Worm (Caenorhabditis elegans) whole organism, L4 larva: ENCODE data around the gene gtf-2H5.
A peak's percentile ranks its signal among the peaks of the same experiment; 100 is the strongest.

Experiments
- F26F4.8 ChIP-seq: fragments of 200-800 bp; sonication (Bioruptor generic); conservative IDR thresholded peaks from 2 replicates; pipeline ENCODE4 v1.3.6; 2022; ENCODE audit warnings: missing genetic modification characterization, missing compliant biosample characterization
- F37D6.2 ChIP-seq: sonication (generic microtip); optimal IDR thresholded peaks from 2 replicates; lab custom pipeline; 2016; ENCODE audit warnings: mild to moderate bottlenecking, missing genetic modification characterization, missing compliant biosample characterization
- F49E8.2 ChIP-seq: sonication (generic microtip); optimal IDR thresholded peaks from 2 replicates; lab custom pipeline; 2016; ENCODE audit warnings: missing compliant biosample characterization, mild to moderate bottlenecking, missing genetic modification characterization, borderline replicate concordance
- T26A8.4 ChIP-seq: fragments of 200-800 bp; sonication (Bioruptor generic); IDR thresholded peaks from 2 replicates; pipeline ENCODE4 v1.3.6; 2022; ENCODE audit warnings: missing genetic modification characterization, missing compliant biosample characterization
- Y105C5A.15 ChIP-seq: fragments of 200-800 bp; sonication (Bioruptor generic); IDR thresholded peaks from 2 replicates; pipeline ENCODE4 v1.3.6; 2022; ENCODE audit warnings: missing genetic modification characterization, missing compliant biosample characterization
- Y75B8A.6 ChIP-seq: fragments of 200-800 bp; sonication (Bioruptor generic); IDR thresholded peaks from 2 replicates; pipeline ENCODE4 v1.3.6; 2022; ENCODE audit warnings: missing genetic modification reagents, missing genetic modification characterization, missing compliant biosample characterization
- aly-2 ChIP-seq: sonication (generic microtip); optimal IDR thresholded peaks from 2 replicates; lab custom pipeline; 2018; ENCODE audit warnings: missing biosample characterization, missing genetic modification characterization
- ama-1 ChIP-seq: fragments of 150-350 bp; optimal IDR thresholded peaks from 2 replicates; lab custom pipeline; 2014; ENCODE audit warnings: inconsistent platforms, mixed read lengths
- arid-1 ChIP-seq: fragments of 200-800 bp; sonication (Bioruptor generic); conservative IDR thresholded peaks from 2 replicates; pipeline ENCODE4 v1.3.6; 2022; ENCODE audit warnings: missing genetic modification reagents, missing genetic modification characterization, missing compliant biosample characterization
- ceh-20 ChIP-seq: fragments of 200-800 bp; sonication (Bioruptor generic); IDR thresholded peaks from 2 replicates; pipeline ENCODE4 v1.3.6; 2022; ENCODE audit warnings: missing genetic modification reagents, missing genetic modification characterization, missing compliant biosample characterization
- ceh-44 ChIP-seq: fragments of 200-800 bp; sonication (Bioruptor generic); IDR thresholded peaks from 2 replicates; pipeline ENCODE4 v1.3.6; 2022; ENCODE audit warnings: missing genetic modification reagents, missing genetic modification characterization, missing compliant biosample characterization
- ceh-62 ChIP-seq: sonication (generic microtip); optimal IDR thresholded peaks from 2 replicates; lab custom pipeline; 2017; ENCODE audit warnings: missing biosample characterization, missing genetic modification characterization
- ces-1 ChIP-seq: fragments of 150-350 bp; sonication (generic microtip); optimal IDR thresholded peaks from 4 replicates; lab custom pipeline; 2014; ENCODE audit warnings: missing biosample characterization, missing genetic modification reagents, missing genetic modification characterization
- cey-2 ChIP-seq: sonication (generic microtip); optimal IDR thresholded peaks from 3 replicates; lab custom pipeline; 2017; ENCODE audit warnings: missing genetic modification characterization, mild to moderate bottlenecking, missing compliant biosample characterization, antibody characterized with exemption, borderline replicate concordance; ENCODE audit not compliant: insufficient read depth
- daf-16 ChIP-seq, 3 experiments: sonication (generic microtip); optimal IDR thresholded peaks; 2 replicates each; lab custom pipeline; 2016 to 2017; ENCODE audit warnings: missing genetic modification characterization in 3 of 3, missing genetic modification reagents in 3 of 3, mild to moderate bottlenecking in 2 of 3, missing compliant biosample characterization in 2 of 3, missing biosample characterization in 1 of 3, moderate library complexity in 1 of 3
- daf-8 ChIP-seq: fragments of 200-800 bp; sonication (Bioruptor generic); IDR thresholded peaks from 2 replicates; pipeline ENCODE4 v1.3.6; 2022; ENCODE audit warnings: missing genetic modification characterization, missing compliant biosample characterization
- dmd-8 ChIP-seq: fragments of 200-800 bp; sonication (Bioruptor generic); IDR thresholded peaks from 2 replicates; pipeline ENCODE4 v1.3.6; 2022; ENCODE audit warnings: missing genetic modification characterization, missing compliant biosample characterization
- dmd-9 ChIP-seq: fragments of 200-800 bp; sonication (Bioruptor generic); IDR thresholded peaks from 2 replicates; pipeline ENCODE4 v1.3.6; 2022; ENCODE audit warnings: missing genetic modification reagents, missing genetic modification characterization, missing compliant biosample characterization
- dpl-1 ChIP-seq: fragments of 150-350 bp; optimal IDR thresholded peaks from 2 replicates; lab custom pipeline; 2014; ENCODE audit warnings: missing biosample characterization, missing genetic modification reagents, missing genetic modification characterization
- egl-27 ChIP-seq: sonication (generic microtip); optimal IDR thresholded peaks from 3 replicates; lab custom pipeline; 2017; ENCODE audit warnings: missing biosample characterization, missing genetic modification reagents, missing genetic modification characterization
- fkh-10 ChIP-seq: fragments of 150-350 bp; optimal IDR thresholded peaks from 2 replicates; lab custom pipeline; 2014; ENCODE audit warnings: missing biosample characterization, missing genetic modification reagents, missing genetic modification characterization
- jun-1 ChIP-seq: fragments of 150-350 bp; optimal IDR thresholded peaks from 2 replicates; lab custom pipeline; 2014; ENCODE audit warnings: missing biosample characterization, missing genetic modification reagents, missing genetic modification characterization
- lim-7 ChIP-seq: fragments of 200-800 bp; sonication (Bioruptor generic); IDR thresholded peaks from 2 replicates; pipeline ENCODE4 v1.3.6; 2022; ENCODE audit warnings: missing genetic modification characterization, missing compliant biosample characterization
- lin-1 ChIP-seq: fragments of 200-800 bp; sonication (Bioruptor generic); IDR thresholded peaks from 2 replicates; pipeline ENCODE4 v1.3.6; 2022; ENCODE audit warnings: missing genetic modification reagents, missing genetic modification characterization, missing compliant biosample characterization
- lin-13 ChIP-seq: fragments of 150-350 bp; optimal IDR thresholded peaks from 2 replicates; lab custom pipeline; 2014; ENCODE audit warnings: missing biosample characterization, missing genetic modification reagents, missing genetic modification characterization
- lin-38 ChIP-seq: fragments of 200-800 bp; sonication (Bioruptor generic); IDR thresholded peaks from 2 replicates; pipeline ENCODE4 v1.3.6; 2022; ENCODE audit warnings: missing genetic modification reagents, missing genetic modification characterization, missing compliant biosample characterization
- lin-39 ChIP-seq: fragments of 150-350 bp; optimal IDR thresholded peaks from 2 replicates; lab custom pipeline; 2014; ENCODE audit warnings: missing biosample characterization, missing genetic modification reagents, missing genetic modification characterization
- madf-5 ChIP-seq, 2 experiments: fragments of 200-800 bp; sonication (Bioruptor generic); IDR thresholded peaks; 2 replicates each; pipeline ENCODE4 v1.3.6; 2022; ENCODE audit warnings: missing compliant biosample characterization in 2 of 2, missing genetic modification characterization in 2 of 2
- madf-9 ChIP-seq: fragments of 200-800 bp; sonication (Bioruptor generic); conservative IDR thresholded peaks from 2 replicates; pipeline ENCODE4 v1.3.6; 2022; ENCODE audit warnings: missing genetic modification reagents, missing genetic modification characterization, missing compliant biosample characterization
- mdl-1 ChIP-seq, 2 experiments: fragments of 150-350 bp in 1 of 2; sonication (generic microtip) in 1 of 2; optimal IDR thresholded peaks; 2 replicates each; lab custom pipeline; 2014 to 2017; ENCODE audit warnings: missing biosample characterization in 2 of 2, missing genetic modification characterization in 2 of 2
- mdt-29 ChIP-seq: fragments of 200-800 bp; sonication (Bioruptor generic); IDR thresholded peaks from 2 replicates; pipeline ENCODE4 v1.3.6; 2022; ENCODE audit warnings: missing genetic modification reagents, missing genetic modification characterization, missing compliant biosample characterization
- mes-2 ChIP-seq: sonication (generic microtip); optimal IDR thresholded peaks from 2 replicates; lab custom pipeline; 2016; ENCODE audit warnings: missing genotype, mild to moderate bottlenecking, missing genetic modification characterization, missing compliant biosample characterization; ENCODE audit not compliant: poor library complexity, severe bottlenecking
- mxl-2 ChIP-seq: fragments of 200-800 bp; sonication (Bioruptor generic); conservative IDR thresholded peaks from 2 replicates; pipeline ENCODE4 v1.3.6; 2022; ENCODE audit warnings: missing genetic modification reagents, missing genetic modification characterization, missing compliant biosample characterization
- mxl-3 ChIP-seq: fragments of 200-800 bp; sonication (Bioruptor generic); optimal IDR thresholded peaks from 2 replicates; lab custom pipeline; 2018; ENCODE audit warnings: mild to moderate bottlenecking, missing genetic modification characterization, missing compliant biosample characterization
- nhr-10 ChIP-seq: fragments of 150-350 bp; optimal IDR thresholded peaks from 2 replicates; lab custom pipeline; 2014; ENCODE audit warnings: missing biosample characterization, missing genetic modification characterization
- nhr-237 ChIP-seq: sonication (generic microtip); optimal IDR thresholded peaks from 2 replicates; lab custom pipeline; 2017; ENCODE audit warnings: missing biosample characterization, missing genetic modification characterization
- nhr-28 ChIP-seq: fragments of 150-350 bp; optimal IDR thresholded peaks from 2 replicates; lab custom pipeline; 2014; ENCODE audit warnings: missing biosample characterization, missing genetic modification characterization
- nhr-6 ChIP-seq: fragments of 150-350 bp; optimal IDR thresholded peaks from 2 replicates; lab custom pipeline; 2014; ENCODE audit warnings: missing biosample characterization, missing genetic modification characterization
- nhr-76 ChIP-seq: fragments of 150-350 bp; optimal IDR thresholded peaks from 2 replicates; lab custom pipeline; 2014; ENCODE audit warnings: missing biosample characterization, missing genetic modification characterization
- nhr-77 ChIP-seq: fragments of 150-350 bp; optimal IDR thresholded peaks from 2 replicates; lab custom pipeline; 2014; ENCODE audit warnings: missing biosample characterization, missing genetic modification characterization
- pqm-1 ChIP-seq: sonication (generic microtip); optimal IDR thresholded peaks from 2 replicates; lab custom pipeline; 2017; ENCODE audit warnings: missing biosample characterization, missing genetic modification characterization
- rbr-2 ChIP-seq: sonication (generic microtip); optimal IDR thresholded peaks from 2 replicates; lab custom pipeline; 2016; ENCODE audit warnings: missing genotype, missing genetic modification characterization, missing compliant biosample characterization
- saeg-2 ChIP-seq: fragments of 200-800 bp; sonication (Bioruptor generic); IDR thresholded peaks from 2 replicates; pipeline ENCODE4 v1.3.6; 2022; ENCODE audit warnings: missing genetic modification reagents, missing genetic modification characterization, missing compliant biosample characterization
- sdz-12 ChIP-seq: fragments of 200-800 bp; sonication (Bioruptor generic); optimal IDR thresholded peaks from 2 replicates; lab custom pipeline; 2018; ENCODE audit warnings: mild to moderate bottlenecking, missing genetic modification characterization, missing compliant biosample characterization
- set-16 ChIP-seq: fragments of 200-800 bp; sonication (Bioruptor generic); IDR thresholded peaks from 2 replicates; pipeline ENCODE4 v1.3.6; 2022; ENCODE audit warnings: missing genetic modification reagents, missing genetic modification characterization, missing compliant biosample characterization
- skn-1 ChIP-seq: fragments of 150-350 bp; optimal IDR thresholded peaks from 2 replicates; lab custom pipeline; 2014; ENCODE audit warnings: missing biosample characterization, missing genetic modification characterization
- snpc-4 ChIP-seq: fragments of 150-350 bp; optimal IDR thresholded peaks from 2 replicates; lab custom pipeline; 2014; ENCODE audit warnings: missing biosample characterization, missing genetic modification characterization
- tag-97 ChIP-seq: fragments of 200-800 bp; sonication (Bioruptor generic); IDR thresholded peaks from 2 replicates; pipeline ENCODE4 v1.3.6; 2022; ENCODE audit warnings: missing genetic modification characterization, missing compliant biosample characterization
- zag-1 ChIP-seq: fragments of 150-350 bp; optimal IDR thresholded peaks from 2 replicates; lab custom pipeline; 2014; ENCODE audit warnings: missing biosample characterization, missing genetic modification characterization
- zip-11 ChIP-seq: fragments of 200-800 bp; sonication (Bioruptor generic); IDR thresholded peaks from 2 replicates; pipeline ENCODE4 v1.3.6; 2022; ENCODE audit warnings: missing genetic modification characterization, missing compliant biosample characterization
- zip-2 ChIP-seq: fragments of 150-350 bp; optimal IDR thresholded peaks from 2 replicates; lab custom pipeline; 2014; ENCODE audit warnings: missing biosample characterization, missing genetic modification characterization

Gene gtf-2H5

ce11 chrIII:600316-600932 lies 23.1 kb upstream of the gtf-2H5 start, which contains the start of gene lec-6 (continued):
- 0 out of 2 replicates have a peak, but pooled peaks have one; percentile 44 for TF ChIP-seq Y75B8A.6 (GFP tag; lab: Robert Waterston, UW)
- TF ChIP-seq nhr-237: no peak
- TF ChIP-seq tag-97: no peak
- TF ChIP-seq nhr-28 (tag; lab: Kevin White, UChicago): peak; percentile 73
- TF ChIP-seq nhr-6 (tag; lab: Kevin White, UChicago): no peak
- TF ChIP-seq cey-2: no peak
- peak; percentile 77 for TF ChIP-seq pqm-1 (tag; lab: Kevin White, UChicago)
- TF ChIP-seq madf-5 (GFP tag; IDR thresholded peaks at IDR 0.05; lab: Robert Waterston, UW): no peak
- peak; percentile 12 for TF ChIP-seq nhr-10 (tag; lab: Kevin White, UChicago)
- TF ChIP-seq ceh-44 (GFP tag; lab: Robert Waterston, UW): no peak
- no peak for TF ChIP-seq lim-7 (GFP tag; lab: Robert Waterston, UW)
- TF ChIP-seq T26A8.4: no peak; the same call in 1 of the 2 replicates
- no peak for TF ChIP-seq fkh-10 (GFP tag; lab: Kevin White, UChicago)
- no peak for TF ChIP-seq egl-27 (tag; lab: Kevin White, UChicago)
- no peak for TF ChIP-seq madf-9
- TF ChIP-seq daf-8 (GFP tag; lab: Robert Waterston, UW): no peak
- no peak for TF ChIP-seq dmd-9 (GFP tag; lab: Robert Waterston, UW)
- TF ChIP-seq dmd-8 (GFP tag; lab: Robert Waterston, UW): no peak
- peak in 1 of 2 experiments; percentile 8 for TF ChIP-seq mdl-1 (tag; optimal IDR thresholded peaks at IDR 0.05; lab: Kevin White, UChicago)
- TF ChIP-seq saeg-2 (GFP tag; lab: Robert Waterston, UW): 0 out of 2 replicates have a peak, but pooled peaks have one; percentile 12
- no peak for TF ChIP-seq nhr-76 (tag; lab: Kevin White, UChicago)
- no peak for TF ChIP-seq ceh-20
- TF ChIP-seq ceh-62 (tag; lab: Kevin White, UChicago): no peak
- no peak for TF ChIP-seq ces-1 (GFP tag; lab: Kevin White, UChicago)
- 0 out of 2 replicates have a peak, but pooled peaks have one; percentile 6 for TF ChIP-seq Y105C5A.15 (GFP tag; lab: Robert Waterston, UW)
- TF ChIP-seq mdt-29: no peak
- TF ChIP-seq lin-1 (GFP tag; lab: Robert Waterston, UW): peak; percentile 84
- no peak for TF ChIP-seq aly-2 (tag; lab: Kevin White, UChicago)
- TF ChIP-seq ama-1: peak; percentile 66
- TF ChIP-seq zip-2 (tag; lab: Kevin White, UChicago): no peak
- no peak for TF ChIP-seq sdz-12 (GFP tag; lab: Kevin White, UChicago)
- TF ChIP-seq lin-38: 0 out of 2 replicates have a peak, but pooled peaks have one; percentile 29
- TF ChIP-seq F37D6.2 (tag; lab: Kevin White, UChicago): no peak
- TF ChIP-seq dpl-1 (GFP tag; lab: Kevin White, UChicago): no peak
- TF ChIP-seq daf-16 (GFP tag; optimal IDR thresholded peaks at IDR 0.05; lab: Kevin White, UChicago): peak in 1 of 2 experiments; percentile 96
- TF ChIP-seq daf-16 (tag; optimal IDR thresholded peaks at IDR 0.05; lab: Kevin White, UChicago): peak; percentile 100
- TF ChIP-seq zag-1 (tag; lab: Kevin White, UChicago): no peak
- TF ChIP-seq mxl-2 (GFP tag; lab: Robert Waterston, UW): no peak
- no peak for TF ChIP-seq zip-11 (GFP tag; lab: Robert Waterston, UW)
- TF ChIP-seq skn-1 (tag; lab: Kevin White, UChicago): no peak
- TF ChIP-seq arid-1 (GFP tag; lab: Robert Waterston, UW): no peak
- no peak for TF ChIP-seq F26F4.8 (GFP tag; lab: Robert Waterston, UW)
- peak; percentile 81 for TF ChIP-seq nhr-77 (tag; lab: Kevin White, UChicago)
- no peak for TF ChIP-seq rbr-2 (tag; lab: Kevin White, UChicago)
- 0 out of 2 replicates have a peak, but pooled peaks have one; percentile 0 for TF ChIP-seq set-16 (GFP tag; lab: Robert Waterston, UW)
- TF ChIP-seq mxl-3 (GFP tag; lab: Kevin White, UChicago): peak; percentile 22
- no peak for TF ChIP-seq F49E8.2 (tag; lab: Kevin White, UChicago)
- TF ChIP-seq mes-2: peak; percentile 54
- TF ChIP-seq jun-1: peak; percentile 22
- no peak for TF ChIP-seq lin-39
- TF ChIP-seq lin-13 (GFP tag; lab: Kevin White, UChicago): peak; percentile 6
- TF ChIP-seq snpc-4 (tag; lab: Kevin White, UChicago): no peak
